Worm (Caenorhabditis elegans) whole organism, L4 larva: ENCODE measurements around the gene sri-47.

Experiments
- ces-1 ChIP-seq: fragments of 150-350 bp; sonication (generic microtip); optimal IDR thresholded peaks from 4 replicates; lab custom pipeline; 2014; ENCODE audit warnings: missing biosample characterization, missing genetic modification reagents, missing genetic modification characterization
- daf-19 ChIP-seq: fragments of 200-800 bp; sonication (Bioruptor generic); conservative IDR thresholded peaks from 2 replicates; pipeline ENCODE4 v1.3.6; 2022; ENCODE audit warnings: missing genetic modification characterization, missing compliant biosample characterization
- fos-1 ChIP-seq: fragments of 150-350 bp; optimal IDR thresholded peaks from 2 replicates; lab custom pipeline; 2014; ENCODE audit warnings: missing biosample characterization, missing genetic modification characterization
- lin-15B ChIP-seq: fragments of 150-350 bp; sonication (generic microtip); optimal IDR thresholded peaks from 3 replicates; lab custom pipeline; 2014; ENCODE audit warnings: missing biosample characterization, missing genetic modification characterization
- mdl-1 ChIP-seq, 2 experiments: fragments of 150-350 bp in 1 of 2; sonication (generic microtip) in 1 of 2; optimal IDR thresholded peaks; 2 replicates each; lab custom pipeline; 2014 to 2017; ENCODE audit warnings: missing biosample characterization in 2 of 2, missing genetic modification characterization in 2 of 2
- mep-1 ChIP-seq: fragments of 150-350 bp; sonication (generic microtip); optimal IDR thresholded peaks from 3 replicates; lab custom pipeline; 2014; ENCODE audit warnings: missing biosample characterization, missing genetic modification characterization

DNA sequence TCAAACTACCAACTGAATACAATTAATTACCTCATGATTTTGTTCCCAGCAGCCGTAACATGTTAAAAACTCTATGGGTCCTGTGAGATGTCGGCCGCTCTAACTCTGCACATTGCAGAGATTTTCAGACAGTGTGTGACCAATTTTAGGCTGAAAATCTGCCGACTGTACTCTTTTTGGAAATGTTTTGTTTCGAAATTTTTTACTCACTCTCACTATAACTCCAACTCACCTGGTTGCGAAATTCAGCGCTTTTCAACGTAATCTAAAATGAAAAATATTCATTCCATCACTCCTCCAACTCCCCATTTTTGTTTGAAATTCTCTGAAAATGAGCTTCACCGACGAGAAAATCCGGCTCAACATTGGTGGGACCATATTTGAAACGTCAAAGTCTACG, 7.2 kb upstream of the sri-47 start, which contains the start of the genes F22E5.13 and F22E5.6:
- TF ChIP-seq mdl-1 (tag; optimal IDR thresholded peaks at IDR 0.05; lab: Kevin White, UChicago), result no peak
- TF ChIP-seq fos-1 (tag; lab: Kevin White, UChicago), result no peak
- no peak for TF ChIP-seq lin-15B (tag; lab: Kevin White, UChicago)
- TF ChIP-seq mep-1 (tag; lab: Kevin White, UChicago), result no peak
- TF ChIP-seq ces-1 (GFP tag; lab: Kevin White, UChicago), result no peak
- TF ChIP-seq daf-19 (GFP tag; lab: Robert Waterston, UW), result no peak
